Fruit fly (Drosophila melanogaster) whole organism, embryonic: ENCODE measurements around the gene NPF.

Experiments used
- Aef1 ChIP-seq: fragments of 200-800 bp; sonication (Bioruptor generic); IDR thresholded peaks from 3 replicates; pipeline ENCODE4 v1.3.6; 2022; ENCODE audit warnings: missing biosample characterization, missing genetic modification characterization
- Antp ChIP-seq: fragments of 200-800 bp; sonication (Bioruptor generic); optimal IDR thresholded peaks from 3 replicates; lab custom pipeline; 2016; ENCODE audit warnings: missing biosample characterization, missing genetic modification characterization
- Asciz ChIP-seq: fragments of 200-800 bp; sonication (Bioruptor generic); optimal IDR thresholded peaks from 2 replicates; lab custom pipeline; 2017; ENCODE audit warnings: missing biosample characterization, mild to moderate bottlenecking, missing genetic modification characterization, missing genetic modification reagents
- Bteb2 ChIP-seq: fragments of 200-800 bp; sonication (Bioruptor generic); optimal IDR thresholded peaks from 2 replicates; lab custom pipeline; 2016; ENCODE audit warnings: missing biosample characterization, missing genetic modification characterization
- CG10147 ChIP-seq: fragments of 200-800 bp; sonication (Bioruptor generic); optimal IDR thresholded peaks from 2 replicates; lab custom pipeline; 2019; ENCODE audit warnings: missing biosample characterization, mild to moderate bottlenecking, missing genetic modification characterization, moderate library complexity
- CG10267 ChIP-seq: fragments of 200-800 bp; sonication (Bioruptor generic); optimal IDR thresholded peaks from 2 replicates; lab custom pipeline; 2018; ENCODE audit warnings: missing biosample characterization, mild to moderate bottlenecking, missing genetic modification characterization, moderate library complexity
- CG11085 ChIP-seq: fragments of 200-800 bp; sonication (Bioruptor generic); IDR thresholded peaks from 2 replicates; pipeline ENCODE4 v1.3.6; 2022; ENCODE audit warnings: missing biosample characterization, missing genetic modification characterization
- CG11696 ChIP-seq: fragments of 200-800 bp; sonication (Bioruptor generic); IDR thresholded peaks from 2 replicates; pipeline ENCODE4 v1.3.6; 2022; ENCODE audit warnings: missing biosample characterization, missing genetic modification characterization
- CG12155 ChIP-seq: fragments of 200-800 bp; sonication (Bioruptor generic); optimal IDR thresholded peaks from 3 replicates; lab custom pipeline; 2016; ENCODE audit warnings: missing biosample characterization, missing genetic modification characterization
- CG12942 ChIP-seq: fragments of 200-800 bp; sonication (Bioruptor generic); optimal IDR thresholded peaks from 3 replicates; lab custom pipeline; 2016; ENCODE audit warnings: missing biosample characterization, missing genetic modification characterization
- CG13296 ChIP-seq: fragments of 200-800 bp; sonication (Bioruptor generic); optimal IDR thresholded peaks from 3 replicates; lab custom pipeline; 2018; ENCODE audit warnings: missing biosample characterization, mild to moderate bottlenecking, missing genetic modification characterization
- CG1647 ChIP-seq: fragments of 200-800 bp; sonication (Bioruptor generic); optimal IDR thresholded peaks from 3 replicates; lab custom pipeline; 2016; ENCODE audit warnings: missing biosample characterization, missing genetic modification characterization
- CG16815 ChIP-seq: fragments of 200-800 bp; sonication (Bioruptor generic); optimal IDR thresholded peaks from 3 replicates; lab custom pipeline; 2017; ENCODE audit warnings: missing biosample characterization, mild to moderate bottlenecking, missing genetic modification characterization
- CG1792 ChIP-seq: fragments of 200-800 bp; sonication (Bioruptor generic); optimal IDR thresholded peaks from 2 replicates; lab custom pipeline; 2016; ENCODE audit warnings: missing biosample characterization, missing genetic modification characterization
- CG2116 ChIP-seq: fragments of 200-800 bp; sonication (Bioruptor generic); optimal IDR thresholded peaks from 3 replicates; lab custom pipeline; 2018; ENCODE audit warnings: missing biosample characterization, mild to moderate bottlenecking, missing genetic modification characterization
- CG2199 ChIP-seq: fragments of 200-800 bp; sonication (Bioruptor generic); IDR thresholded peaks from 3 replicates; pipeline ENCODE4 v1.3.6; 2022; ENCODE audit warnings: missing biosample characterization, missing genetic modification characterization
- CG2889 ChIP-seq: fragments of 200-800 bp; sonication (Bioruptor generic); IDR thresholded peaks from 3 replicates; pipeline ENCODE4 v1.3.6; 2022; ENCODE audit warnings: missing biosample characterization, missing genetic modification characterization
- CG32767 ChIP-seq: fragments of 200-800 bp; sonication (Bioruptor generic); IDR thresholded peaks from 2 replicates; pipeline ENCODE4 v1.3.6; 2022; ENCODE audit warnings: missing biosample characterization, missing genetic modification characterization
- CG3726 ChIP-seq: fragments of 200-800 bp; sonication (Bioruptor generic); IDR thresholded peaks from 3 replicates; pipeline ENCODE4, ENCODE4 v1.3.6; 2022; ENCODE audit warnings: missing biosample characterization, missing genetic modification characterization
- CG4707 ChIP-seq: fragments of 200-800 bp; sonication (Bioruptor generic); optimal IDR thresholded peaks from 2 replicates; lab custom pipeline; 2018; ENCODE audit warnings: missing biosample characterization, mild to moderate bottlenecking, missing genetic modification characterization, moderate library complexity
- CG6791 ChIP-seq: fragments of 200-800 bp; sonication (Bioruptor generic); IDR thresholded peaks from 3 replicates; pipeline ENCODE4 v1.3.6; 2022; ENCODE audit warnings: missing biosample characterization, missing genetic modification characterization; ENCODE audit not compliant: partially characterized antibody
- CG7745 ChIP-seq: fragments of 200-800 bp; sonication (Bioruptor generic); optimal IDR thresholded peaks from 2 replicates; lab custom pipeline; 2018; ENCODE audit warnings: missing biosample characterization, mild to moderate bottlenecking, missing genetic modification characterization, moderate library complexity
- CG7786 ChIP-seq: fragments of 200-800 bp; sonication (Bioruptor generic); optimal IDR thresholded peaks from 2 replicates; lab custom pipeline; 2016; ENCODE audit warnings: missing biosample characterization, missing genetic modification characterization
- CG9797 ChIP-seq: fragments of 200-800 bp; sonication (Bioruptor generic); optimal IDR thresholded peaks from 3 replicates; lab custom pipeline; 2018; ENCODE audit warnings: missing biosample characterization, mild to moderate bottlenecking, missing genetic modification characterization
- Dbx ChIP-seq: fragments of 200-800 bp; sonication (Bioruptor generic); IDR thresholded peaks from 3 replicates; pipeline ENCODE4 v1.3.6; 2022; ENCODE audit warnings: missing biosample characterization, missing genetic modification characterization
- Dip3 ChIP-seq: fragments of 200-800 bp; sonication (Bioruptor generic); optimal IDR thresholded peaks from 3 replicates; lab custom pipeline; 2016; ENCODE audit warnings: missing biosample characterization, missing genetic modification characterization
- Drgx ChIP-seq: fragments of 200-800 bp; sonication (Bioruptor generic); IDR thresholded peaks from 2 replicates; pipeline ENCODE4 v1.3.6; 2022; ENCODE audit warnings: missing biosample characterization, missing genetic modification characterization
- E2f1 ChIP-seq: fragments of 200-800 bp; sonication (Bioruptor generic); IDR thresholded peaks from 2 replicates; pipeline ENCODE4 v1.3.6; 2022; ENCODE audit warnings: missing biosample characterization, missing genetic modification characterization
- Mad ChIP-seq: fragments of 200-800 bp; sonication (Bioruptor generic); optimal IDR thresholded peaks from 2 replicates; lab custom pipeline; 2016; ENCODE audit warnings: missing biosample characterization, missing genetic modification characterization
- Med ChIP-seq: fragments of 200-800 bp; sonication (Bioruptor generic); peaks from one replicate; lab custom pipeline; 2016; ENCODE audit warnings: missing biosample characterization, missing genetic modification characterization, mild to moderate bottlenecking, inconsistent platforms, moderate library complexity
- NK7.1 ChIP-seq: fragments of 200-800 bp; sonication (Bioruptor generic); optimal IDR thresholded peaks from 3 replicates; lab custom pipeline; 2016; ENCODE audit warnings: missing biosample characterization, missing genetic modification characterization
- ase ChIP-seq: fragments of 200-800 bp; sonication (Bioruptor generic); IDR thresholded peaks from 3 replicates; pipeline ENCODE4 v1.3.6; 2022; ENCODE audit warnings: missing biosample characterization, missing genetic modification characterization
- br ChIP-seq: fragments of >200 bp; optimal IDR thresholded peaks from 2 replicates; lab custom pipeline; 2017
- cato ChIP-seq: fragments of 200-800 bp; sonication (Bioruptor generic); optimal IDR thresholded peaks from 2 replicates; lab custom pipeline; 2016; ENCODE audit warnings: missing biosample characterization, missing genetic modification characterization, borderline replicate concordance
- caup ChIP-seq: fragments of 200-800 bp; sonication (Bioruptor generic); optimal IDR thresholded peaks from 3 replicates; lab custom pipeline; 2017; ENCODE audit warnings: missing biosample characterization, mild to moderate bottlenecking, missing genetic modification characterization, moderate library complexity; ENCODE audit not compliant: severe bottlenecking
- chm ChIP-seq: fragments of 200-800 bp; sonication (Bioruptor generic); IDR thresholded peaks from 2 replicates; pipeline ENCODE4 v1.3.6; 2022; ENCODE audit warnings: missing biosample characterization, missing genetic modification characterization
- chn ChIP-seq: fragments of 200-800 bp; sonication (Bioruptor generic); optimal IDR thresholded peaks from 2 replicates; lab custom pipeline; 2016; ENCODE audit warnings: missing biosample characterization, missing genetic modification characterization
- dan ChIP-seq: fragments of 200-800 bp; sonication (Bioruptor generic); IDR thresholded peaks from 2 replicates; pipeline ENCODE4 v1.3.6; 2022; ENCODE audit warnings: missing biosample characterization, missing genetic modification characterization
- dmrt11E ChIP-seq: fragments of 200-800 bp; sonication (Bioruptor generic); optimal IDR thresholded peaks from 3 replicates; lab custom pipeline; 2018; ENCODE audit warnings: missing biosample characterization, mild to moderate bottlenecking, missing genetic modification characterization, moderate library complexity
- en ChIP-seq: fragments of 200-800 bp; sonication (Bioruptor generic); optimal IDR thresholded peaks from 2 replicates; lab custom pipeline; 2016; ENCODE audit warnings: missing biosample characterization, missing genetic modification characterization
- eyg ChIP-seq: fragments of 200-800 bp; sonication (Bioruptor generic); optimal IDR thresholded peaks from 3 replicates; lab custom pipeline; 2016; ENCODE audit warnings: missing biosample characterization, missing genetic modification characterization
- gro ChIP-seq: fragments of 200-800 bp; sonication (Bioruptor generic); optimal IDR thresholded peaks from 2 replicates; lab custom pipeline; 2016; ENCODE audit warnings: missing biosample characterization, missing genetic modification characterization
- gsb ChIP-seq: fragments of 200-800 bp; sonication (Bioruptor generic); IDR thresholded peaks from 2 replicates; pipeline ENCODE4 v1.3.6; 2022; ENCODE audit warnings: missing biosample characterization, missing genetic modification characterization
- mld ChIP-seq: fragments of 200-800 bp; sonication (Bioruptor generic); IDR thresholded peaks from 3 replicates; pipeline ENCODE4 v1.3.6; 2022; ENCODE audit warnings: missing biosample characterization, missing genetic modification characterization; ENCODE audit not compliant: partially characterized antibody
- org-1 ChIP-seq: fragments of 200-800 bp; sonication (Bioruptor generic); optimal IDR thresholded peaks from 2 replicates; lab custom pipeline; 2017; ENCODE audit warnings: missing biosample characterization, missing genetic modification characterization
- scrt ChIP-seq: fragments of 200-800 bp; sonication (Bioruptor generic); optimal IDR thresholded peaks from 2 replicates; lab custom pipeline; 2018; ENCODE audit warnings: missing biosample characterization, mild to moderate bottlenecking, missing genetic modification characterization, moderate library complexity
- sisA ChIP-seq: fragments of 200-800 bp; sonication (Bioruptor generic); IDR thresholded peaks from 2 replicates; pipeline ENCODE4 v1.3.6; 2022; ENCODE audit warnings: missing biosample characterization, missing genetic modification characterization
- sqz ChIP-seq: fragments of 200-800 bp; sonication (Bioruptor generic); optimal IDR thresholded peaks from 3 replicates; lab custom pipeline; 2018; ENCODE audit warnings: missing biosample characterization, mild to moderate bottlenecking, missing genetic modification characterization
- unc-4 ChIP-seq: fragments of 200-800 bp; sonication (Bioruptor generic); IDR thresholded peaks from 2 replicates; pipeline ENCODE4 v1.3.6; 2022; ENCODE audit warnings: missing biosample characterization, missing genetic modification characterization; ENCODE audit not compliant: partially characterized antibody
- z ChIP-seq: fragments of 200-800 bp; sonication (Bioruptor generic); IDR thresholded peaks from 3 replicates; pipeline ENCODE4 v1.3.6; 2022; ENCODE audit warnings: missing biosample characterization, missing genetic modification characterization
- zfh2 ChIP-seq: fragments of 200-800 bp; sonication (Bioruptor generic); optimal IDR thresholded peaks from 2 replicates; lab custom pipeline; 2016; ENCODE audit warnings: missing biosample characterization, missing genetic modification characterization

The NPF gene

DNA sequence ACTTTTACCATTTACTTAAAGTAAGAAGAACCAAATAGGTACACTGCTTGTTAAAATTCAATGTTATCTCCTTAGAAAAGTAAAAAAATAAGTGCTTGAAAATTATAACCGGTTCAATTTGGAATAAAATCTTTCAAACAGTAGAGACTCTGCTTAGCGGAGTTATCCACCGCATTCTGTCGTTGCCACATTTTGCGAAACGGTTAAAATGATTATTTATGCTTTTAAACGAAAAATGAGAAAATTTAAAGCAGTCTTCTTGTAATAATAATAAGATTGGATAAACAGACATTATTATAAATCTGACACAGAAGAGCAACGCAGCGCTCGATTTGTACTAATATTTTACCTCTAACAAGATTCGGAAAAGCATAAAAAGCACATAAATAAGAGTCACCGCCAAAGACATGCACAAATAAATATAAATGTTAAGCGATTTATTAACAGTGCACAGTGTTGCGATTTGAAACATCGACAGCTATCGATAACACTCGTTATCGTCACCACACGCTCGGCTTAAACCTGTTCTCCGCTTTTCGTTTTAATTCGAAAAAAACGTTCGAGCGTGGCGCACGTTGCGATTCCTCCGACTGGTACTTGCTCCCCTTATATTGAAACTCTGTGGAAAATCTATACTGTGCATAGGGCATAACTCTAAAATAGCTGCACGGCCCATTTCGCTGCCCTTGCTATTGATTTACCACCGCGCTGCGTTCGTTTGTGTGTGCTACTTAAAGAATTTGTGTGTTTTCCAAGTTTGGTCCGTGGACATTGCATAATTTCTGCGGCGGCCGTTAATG, 15.9 kb downstream of the NPF start, which contains the start of gene Fas1 (continued):
- TF ChIP-seq eyg (GFP tag; lab: Kevin White, UChicago): no peak
- no peak for TF ChIP-seq NK7.1 (GFP tag; lab: Kevin White, UChicago)
- TF ChIP-seq dan (GFP tag; lab: Robert Waterston, UW): no peak
- no peak for TF ChIP-seq Dbx (GFP tag; lab: Robert Waterston, UW)
- no peak for TF ChIP-seq org-1 (GFP tag; lab: Kevin White, UChicago)
- TF ChIP-seq CG10267 (tag; lab: Kevin White, UChicago): peak; percentile 64
- no peak for TF ChIP-seq en (GFP tag; lab: Kevin White, UChicago)
- no peak for TF ChIP-seq CG11085
- no peak for TF ChIP-seq dmrt11E (tag; lab: Kevin White, UChicago)
- TF ChIP-seq CG7786 (GFP tag; lab: Kevin White, UChicago): no peak
- TF ChIP-seq sqz: peak; percentile 77
- TF ChIP-seq CG6791: peak; percentile 76
- no peak for TF ChIP-seq CG32767
- TF ChIP-seq CG11696: no peak
- TF ChIP-seq CG1647 (GFP tag; lab: Kevin White, UChicago): no peak
- TF ChIP-seq br: no peak
- TF ChIP-seq chn (GFP tag; lab: Kevin White, UChicago): no peak
- no peak for TF ChIP-seq scrt (GFP tag; lab: Kevin White, UChicago)
- peak; percentile 74 for TF ChIP-seq unc-4 (GFP tag; lab: Robert Waterston, UW)
- TF ChIP-seq Drgx (GFP tag; lab: Robert Waterston, UW): peak; percentile 29; the same call in 1 of the 2 replicates
- TF ChIP-seq Asciz (GFP tag; lab: Kevin White, UChicago): no peak
- TF ChIP-seq mld: peak; percentile 75; the same call in 2 of the 3 replicates
- TF ChIP-seq CG4707: peak; percentile 41
- TF ChIP-seq CG16815 (GFP tag; lab: Kevin White, UChicago): no peak
- no peak for TF ChIP-seq zfh2 (GFP tag; lab: Kevin White, UChicago)
- no peak for TF ChIP-seq Dip3 (GFP tag; lab: Kevin White, UChicago)
- no peak for TF ChIP-seq CG3726 (GFP tag; lab: Robert Waterston, UW)
- peak; percentile 99 for TF ChIP-seq CG2116 (GFP tag; lab: Kevin White, UChicago)
- no peak for TF ChIP-seq CG1792 (GFP tag; lab: Kevin White, UChicago)
- peak; percentile 47 for TF ChIP-seq CG12155 (GFP tag; lab: Kevin White, UChicago)
- no peak for TF ChIP-seq ase
- TF ChIP-seq CG2889: no peak
- no peak for TF ChIP-seq sisA (GFP tag; lab: Robert Waterston, UW)
- TF ChIP-seq CG7745 (tag; lab: Kevin White, UChicago): no peak
- peak; percentile 16 for TF ChIP-seq CG13296
- no peak for TF ChIP-seq gsb (GFP tag; lab: Robert Waterston, UW)
- TF ChIP-seq CG10147 (GFP tag; lab: Kevin White, UChicago): no peak
- TF ChIP-seq Bteb2 (GFP tag; lab: Kevin White, UChicago): no peak
- peak; percentile 78 for TF ChIP-seq Med
- no peak for TF ChIP-seq gro (GFP tag; lab: Kevin White, UChicago)
- TF ChIP-seq z (GFP tag; lab: Robert Waterston, UW): no peak
- no peak for TF ChIP-seq caup (GFP tag; lab: Kevin White, UChicago)
- TF ChIP-seq CG9797 (GFP tag; lab: Kevin White, UChicago): peak; percentile 34
- TF ChIP-seq Aef1 (GFP tag; lab: Robert Waterston, UW): no peak
- peak; percentile 80; the same call in 2 of the 3 replicates for TF ChIP-seq CG2199 (GFP tag; lab: Robert Waterston, UW)
- TF ChIP-seq Mad (GFP tag; lab: Kevin White, UChicago): no peak
- peak; percentile 54; the same call in 1 of the 2 replicates for TF ChIP-seq chm (GFP tag; lab: Robert Waterston, UW)
- TF ChIP-seq E2f1: no peak
- no peak for TF ChIP-seq CG12942
- no peak for TF ChIP-seq Antp (GFP tag; lab: Kevin White, UChicago)
- TF ChIP-seq cato (GFP tag; lab: Kevin White, UChicago): no peak
